Worm (Caenorhabditis elegans) whole organism, L2 larva: Measurements from ENCODE around the gene Y38A10A.2.

Source experiments
- fos-1 ChIP-seq: fragments of 150-350 bp; optimal IDR thresholded peaks from 2 replicates; lab custom pipeline; 2014; ENCODE audit warnings: missing biosample characterization, missing genetic modification characterization
- gmeb-1 ChIP-seq: fragments of 150-350 bp; optimal IDR thresholded peaks from 2 replicates; lab custom pipeline; 2014; ENCODE audit warnings: missing biosample characterization, missing genetic modification characterization
- lsy-2 ChIP-seq, 2 experiments: fragments of 150-350 bp in 1 of 2; sonication (generic microtip) in 1 of 2; optimal IDR thresholded peaks; 2 replicates each; lab custom pipeline; 2014 to 2017; ENCODE audit warnings: missing biosample characterization in 2 of 2, missing genetic modification characterization in 2 of 2
- unc-62 ChIP-seq: fragments of 150-350 bp; optimal IDR thresholded peaks from 2 replicates; lab custom pipeline; 2014; ENCODE audit warnings: missing biosample characterization, missing genetic modification reagents, missing genetic modification characterization

DNA sequence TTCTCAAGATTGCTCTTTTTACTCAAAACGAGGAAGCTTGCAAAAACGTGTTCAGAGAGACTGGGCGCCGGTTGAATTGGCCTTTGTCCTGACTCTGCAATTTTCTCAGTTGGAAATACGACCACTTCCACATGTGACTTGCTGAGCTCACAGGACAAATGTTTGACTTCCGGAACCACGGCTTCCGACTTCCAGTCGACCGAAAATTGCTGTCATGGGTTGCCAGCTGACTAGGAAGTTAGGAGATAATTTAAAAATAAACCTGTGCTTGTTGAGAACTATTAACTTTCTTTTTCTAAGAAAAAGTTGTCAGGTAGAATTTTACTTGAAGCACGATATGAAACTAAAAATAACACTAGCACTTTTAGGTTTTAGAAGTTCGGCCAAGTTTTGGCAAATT is 31.6 kb downstream of the Y38A10A.2 start:
- TF ChIP-seq lsy-2 (tag; optimal IDR thresholded peaks at IDR 0.05; lab: Kevin White, UChicago) (no peak), gmeb-1 (no peak), unc-62 (GFP tag; lab: Kevin White, UChicago) (no peak), fos-1 (tag; lab: Kevin White, UChicago) (no peak)
